Worm (Caenorhabditis elegans) whole organism, L1 larva: ENCODE measurements around the gene F44E5.2.

ENCODE experiments used
- C04F5.9 ChIP-seq: sonication (generic microtip); optimal IDR thresholded peaks from 2 replicates; lab custom pipeline; 2016; ENCODE audit warnings: missing genetic modification characterization, missing compliant biosample characterization
- C16A3.4 ChIP-seq: fragments of 150-350 bp; optimal IDR thresholded peaks from 2 replicates; lab custom pipeline; 2014; ENCODE audit warnings: missing biosample characterization, missing genetic modification characterization
- C34B4.2 ChIP-seq: sonication (generic microtip); optimal IDR thresholded peaks from 2 replicates; lab custom pipeline; 2017; ENCODE audit warnings: mild to moderate bottlenecking, missing genetic modification characterization, missing compliant biosample characterization
- F16B12.6 ChIP-seq: fragments of 150-350 bp; optimal IDR thresholded peaks from 2 replicates; lab custom pipeline; 2014; ENCODE audit warnings: missing biosample characterization, missing genetic modification characterization
- Y116A8C.19 ChIP-seq: sonication (generic microtip); optimal IDR thresholded peaks from 2 replicates; lab custom pipeline; 2016; ENCODE audit warnings: missing compliant biosample characterization, missing genetic modification characterization, borderline replicate concordance
- aly-2 ChIP-seq: fragments of 150-350 bp; optimal IDR thresholded peaks from 2 replicates; lab custom pipeline; 2014; ENCODE audit warnings: missing biosample characterization, missing genetic modification characterization
- ama-1 ChIP-seq: fragments of 150-350 bp; optimal IDR thresholded peaks from 2 replicates; lab custom pipeline; 2014
- blmp-1 ChIP-seq: fragments of 150-350 bp; optimal IDR thresholded peaks from 2 replicates; lab custom pipeline; 2014; ENCODE audit warnings: missing biosample characterization, missing genetic modification characterization
- ceh-63 ChIP-seq: fragments of 200-800 bp; sonication (Bioruptor generic); optimal IDR thresholded peaks from 2 replicates; lab custom pipeline; 2018; ENCODE audit warnings: mild to moderate bottlenecking, missing genetic modification characterization, missing compliant biosample characterization
- ceh-8 ChIP-seq: fragments of 200-800 bp; sonication (Bioruptor generic); optimal IDR thresholded peaks from 2 replicates; lab custom pipeline; 2018; ENCODE audit warnings: mild to moderate bottlenecking, missing genetic modification characterization, moderate library complexity, missing compliant biosample characterization
- ceh-88 ChIP-seq: fragments of 200-800 bp; sonication (Bioruptor generic); IDR thresholded peaks from 2 replicates; pipeline ENCODE4 v1.3.6; 2022; ENCODE audit warnings: missing genetic modification characterization, missing compliant biosample characterization
- dsc-1 ChIP-seq: sonication (generic microtip); optimal IDR thresholded peaks from 2 replicates; lab custom pipeline; 2016; ENCODE audit warnings: mild to moderate bottlenecking, missing genetic modification characterization, missing compliant biosample characterization
- efl-1 ChIP-seq, 4 experiments: fragments of 150-350 bp; optimal IDR thresholded peaks in 3 of 4; peaks in 1 of 4; 1 replicate in 1 of 4; 2 replicates in 3 of 4; lab custom pipeline; 2014; ENCODE audit warnings: missing biosample characterization in 2 of 4, missing genetic modification characterization in 2 of 4, missing genetic modification reagents in 2 of 4
- egl-27 ChIP-seq, 2 experiments: fragments of 150-350 bp in 1 of 2; sonication (generic microtip); optimal IDR thresholded peaks; 3 replicates each; lab custom pipeline; 2017 to 2018; ENCODE audit warnings: missing biosample characterization in 2 of 2, missing genetic modification characterization in 2 of 2, missing genetic modification reagents in 2 of 2
- elt-3 ChIP-seq, 6 experiments: fragments of 150-350 bp in 1 of 6; sonication (generic microtip); optimal IDR thresholded peaks; 2 replicates each; lab custom pipeline; 2017 to 2018; ENCODE audit warnings: missing biosample characterization in 6 of 6, missing genetic modification characterization in 6 of 6, inconsistent platforms in 1 of 6
- ets-5 ChIP-seq: fragments of 200-800 bp; sonication (Bioruptor generic); IDR thresholded peaks from 2 replicates; pipeline ENCODE4 v1.3.6; 2022; ENCODE audit warnings: missing genetic modification characterization, missing compliant biosample characterization
- fos-1 ChIP-seq: fragments of 150-350 bp; optimal IDR thresholded peaks from 2 replicates; lab custom pipeline; 2014; ENCODE audit warnings: missing biosample characterization, missing genetic modification characterization
- hlh-4 ChIP-seq: sonication (generic microtip); optimal IDR thresholded peaks from 2 replicates; lab custom pipeline; 2016; ENCODE audit warnings: mild to moderate bottlenecking, missing genetic modification characterization, missing compliant biosample characterization
- isw-1 ChIP-seq: fragments of 200-800 bp; sonication (Bioruptor generic); IDR thresholded peaks from 2 replicates; pipeline ENCODE4 v1.3.6; 2022; ENCODE audit warnings: missing genetic modification characterization, missing compliant biosample characterization
- jun-1 ChIP-seq: fragments of 150-350 bp; optimal IDR thresholded peaks from 2 replicates; lab custom pipeline; 2014; ENCODE audit warnings: missing biosample characterization, missing genetic modification reagents, missing genetic modification characterization
- lin-14 ChIP-seq: fragments of 200-800 bp; sonication (Bioruptor generic); optimal IDR thresholded peaks from 2 replicates; lab custom pipeline; 2018; ENCODE audit warnings: mild to moderate bottlenecking, missing genetic modification characterization, moderate library complexity, missing compliant biosample characterization
- lin-35 ChIP-seq, 2 experiments: fragments of 150-350 bp; optimal IDR thresholded peaks; 2 replicates each; lab custom pipeline; 2014; ENCODE audit warnings: missing biosample characterization in 2 of 2, missing genetic modification characterization in 2 of 2, missing genetic modification reagents in 2 of 2
- lsy-2 ChIP-seq, 2 experiments: fragments of 150-350 bp; optimal IDR thresholded peaks; 2 replicates each; lab custom pipeline; 2014; ENCODE audit warnings: missing biosample characterization in 2 of 2, missing genetic modification characterization in 2 of 2
- mab-9 ChIP-seq: fragments of 200-800 bp; sonication (Bioruptor generic); IDR thresholded peaks from 2 replicates; pipeline ENCODE4 v1.3.6; 2022; ENCODE audit warnings: missing genetic modification reagents, missing genetic modification characterization, missing compliant biosample characterization
- mef-2 ChIP-seq: fragments of 150-350 bp; optimal IDR thresholded peaks from 2 replicates; lab custom pipeline; 2014; ENCODE audit warnings: missing biosample characterization, missing genetic modification characterization
- mep-1 ChIP-seq: fragments of 150-350 bp; optimal IDR thresholded peaks from 2 replicates; lab custom pipeline; 2014; ENCODE audit warnings: missing biosample characterization, missing genetic modification characterization
- nhr-12 ChIP-seq: sonication (generic microtip); optimal IDR thresholded peaks from 2 replicates; lab custom pipeline; 2017; ENCODE audit warnings: missing biosample characterization, missing genetic modification characterization
- nhr-47 ChIP-seq: sonication (generic microtip); optimal IDR thresholded peaks from 2 replicates; lab custom pipeline; 2016; ENCODE audit warnings: mild to moderate bottlenecking, missing genetic modification characterization, moderate library complexity, missing compliant biosample characterization
- nhr-71 ChIP-seq: sonication (generic microtip); optimal IDR thresholded peaks from 2 replicates; lab custom pipeline; 2016; ENCODE audit warnings: mild to moderate bottlenecking, missing genetic modification characterization, moderate library complexity, missing compliant biosample characterization
- nhr-85 ChIP-seq: sonication (generic microtip); peaks from one replicate; lab custom pipeline; 2016; ENCODE audit warnings: missing genetic modification characterization, inconsistent platforms, missing compliant biosample characterization
- skn-1 ChIP-seq: fragments of 150-350 bp; optimal IDR thresholded peaks from 2 replicates; lab custom pipeline; 2014; ENCODE audit warnings: missing biosample characterization, missing genetic modification characterization
- snu-23 ChIP-seq: sonication (generic microtip); optimal IDR thresholded peaks from 2 replicates; lab custom pipeline; 2016; ENCODE audit warnings: missing genetic modification characterization, missing compliant biosample characterization
- swsn-7 ChIP-seq: sonication (generic microtip); optimal IDR thresholded peaks from 2 replicates; lab custom pipeline; 2016; ENCODE audit warnings: missing genetic modification characterization, missing compliant biosample characterization
- tlp-1 ChIP-seq: fragments of 150-350 bp; optimal IDR thresholded peaks from 2 replicates; lab custom pipeline; 2014; ENCODE audit warnings: missing biosample characterization, missing genetic modification characterization
- unc-62 ChIP-seq: fragments of 150-350 bp; optimal IDR thresholded peaks from 2 replicates; lab custom pipeline; 2014; ENCODE audit warnings: missing biosample characterization, missing genetic modification reagents, missing genetic modification characterization
- unc-86 ChIP-seq: sonication (generic microtip); optimal IDR thresholded peaks from 2 replicates; lab custom pipeline; 2016; ENCODE audit warnings: missing genetic modification characterization, missing compliant biosample characterization
- vab-15 ChIP-seq: sonication (generic microtip); optimal IDR thresholded peaks from 2 replicates; lab custom pipeline; 2017; ENCODE audit warnings: missing genotype, mild to moderate bottlenecking, missing genetic modification characterization, missing compliant biosample characterization
- xbp-1 ChIP-seq: sonication (generic microtip); optimal IDR thresholded peaks from 2 replicates; lab custom pipeline; 2016; ENCODE audit warnings: missing genetic modification characterization, missing compliant biosample characterization
- zag-1 ChIP-seq: fragments of 150-350 bp; optimal IDR thresholded peaks from 2 replicates; lab custom pipeline; 2014; ENCODE audit warnings: missing biosample characterization, missing genetic modification characterization
- zip-4 ChIP-seq: fragments of 200-800 bp; sonication (Bioruptor generic); optimal IDR thresholded peaks from 2 replicates; lab custom pipeline; 2018; ENCODE audit warnings: mild to moderate bottlenecking, missing genetic modification characterization, moderate library complexity, missing compliant biosample characterization

Gene F44E5.2

ce11 chrII:11766472-11766871 is at the start of gene F44E5.2:
F44E5.2 (plus strand) TSS chrII:11766772.
- no peak for TF ChIP-seq snu-23 (GFP tag; lab: Kevin White, UChicago)
- TF ChIP-seq nhr-85 (tag; lab: Kevin White, UChicago): no peak
- no peak for TF ChIP-seq mef-2 (tag; lab: Kevin White, UChicago)
- no peak for TF ChIP-seq ceh-8
- TF ChIP-seq fos-1: no peak
- no peak for TF ChIP-seq isw-1
- TF ChIP-seq unc-86 (tag; lab: Kevin White, UChicago): no peak
- no peak for TF ChIP-seq nhr-12
- TF ChIP-seq F16B12.6 (tag; lab: Kevin White, UChicago): no peak
- no peak for TF ChIP-seq zip-4 (GFP tag; lab: Kevin White, UChicago)
- TF ChIP-seq Y116A8C.19 (tag; lab: Kevin White, UChicago): no peak
- no peak for TF ChIP-seq lin-14 (GFP tag; lab: Kevin White, UChicago)
- no peak for TF ChIP-seq elt-3 (tag; optimal IDR thresholded peaks at IDR 0.05; lab: Kevin White, UChicago)
- TF ChIP-seq C16A3.4 (tag; lab: Kevin White, UChicago): no peak
- TF ChIP-seq, all 84 proteins: peak for 0

DNA sequence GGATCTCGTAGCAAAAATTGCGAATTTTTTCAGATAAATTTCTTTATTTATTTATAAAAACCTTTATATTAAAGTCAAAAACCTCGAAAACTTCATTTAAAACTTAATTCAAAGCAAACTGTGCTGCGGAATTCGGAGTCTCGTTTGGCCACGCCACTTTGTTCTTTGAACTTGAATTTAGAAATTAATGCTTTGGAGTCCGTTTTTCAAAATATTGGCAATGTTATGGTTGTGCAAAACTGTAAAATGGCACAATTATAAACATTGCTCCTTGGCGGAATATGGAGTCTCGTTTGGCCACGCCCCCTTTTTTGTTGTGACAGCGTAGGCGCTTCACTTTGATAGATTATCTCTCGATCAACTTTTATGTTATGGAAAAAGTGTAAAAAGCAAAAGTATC is 47.0 kb upstream of the F44E5.2 start:
- no peak for TF ChIP-seq hlh-4
- TF ChIP-seq blmp-1: peak; percentile 2
- peak; percentile 17 to 21 for TF ChIP-seq lsy-2 (tag; optimal IDR thresholded peaks at IDR 0.05; lab: Kevin White, UChicago)
- no peak for TF ChIP-seq C04F5.9 (tag; lab: Kevin White, UChicago)
- TF ChIP-seq ets-5 (GFP tag; lab: Robert Waterston, UW): no peak
- TF ChIP-seq isw-1: no peak
- no peak for TF ChIP-seq mab-9 (GFP tag; lab: Robert Waterston, UW)
- no peak for TF ChIP-seq ceh-63
- no peak for TF ChIP-seq ama-1 (lab: Kevin White, UChicago)
- TF ChIP-seq swsn-7 (tag; lab: Kevin White, UChicago): no peak
- no peak for TF ChIP-seq egl-27 (tag; optimal IDR thresholded peaks at IDR 0.05; lab: Kevin White, UChicago)
- no peak for TF ChIP-seq aly-2
- TF ChIP-seq vab-15 (tag; lab: Kevin White, UChicago): no peak
- no peak for TF ChIP-seq nhr-85 (tag; lab: Kevin White, UChicago)
- no peak for TF ChIP-seq efl-1 (optimal IDR thresholded peaks at IDR 0.05; lab: Kevin White, UChicago)
- TF ChIP-seq efl-1 (GFP tag; optimal IDR thresholded peaks at IDR 0.05 in 1 of 2; lab: Kevin White, UChicago): no peak
- TF ChIP-seq nhr-71 (tag; lab: Kevin White, UChicago): peak; percentile 30
- TF ChIP-seq snu-23 (GFP tag; lab: Kevin White, UChicago): peak; percentile 15
- no peak for TF ChIP-seq dsc-1 (tag; lab: Kevin White, UChicago)
- no peak for TF ChIP-seq C34B4.2
- no peak for TF ChIP-seq zag-1 (tag; lab: Kevin White, UChicago)
- TF ChIP-seq skn-1 (tag; lab: Kevin White, UChicago): no peak
- no peak for TF ChIP-seq jun-1 (tag; lab: Kevin White, UChicago)
- TF ChIP-seq ceh-88 (GFP tag; lab: Robert Waterston, UW): no peak
- TF ChIP-seq unc-62: no peak
- TF ChIP-seq mep-1 (tag; lab: Kevin White, UChicago): no peak
- TF ChIP-seq, all 84 proteins: peak for 4

DNA sequence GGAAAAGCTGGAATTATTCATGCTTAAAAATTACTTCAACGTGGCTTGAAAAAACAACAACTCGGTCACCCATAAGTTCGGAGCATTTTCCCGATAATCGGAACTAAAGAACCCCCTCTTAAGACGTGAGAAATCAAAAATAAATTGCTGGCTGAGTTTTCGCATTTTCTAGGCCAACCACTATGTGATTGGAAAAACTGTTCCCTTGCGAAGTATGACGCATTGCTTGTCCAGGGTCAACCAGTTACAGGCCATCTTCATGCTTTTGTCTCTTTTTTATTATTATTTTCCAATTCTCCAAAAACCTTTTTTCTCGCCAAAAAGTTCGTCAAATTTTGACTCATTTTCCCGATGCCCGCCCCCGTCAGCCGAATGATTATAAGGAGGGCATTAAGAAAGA is 46.5 kb upstream of the F44E5.2 start, which contains the start of gene F13D12.3:
Gene F13D12.3, plus strand, starts transcription at position 301 of the 400 bp plus-strand sequence.
- TF ChIP-seq lin-35 (GFP tag; optimal IDR thresholded peaks at IDR 0.05; lab: Kevin White, UChicago) (no peak), mep-1 (tag; lab: Kevin White, UChicago) (no peak)

DNA sequence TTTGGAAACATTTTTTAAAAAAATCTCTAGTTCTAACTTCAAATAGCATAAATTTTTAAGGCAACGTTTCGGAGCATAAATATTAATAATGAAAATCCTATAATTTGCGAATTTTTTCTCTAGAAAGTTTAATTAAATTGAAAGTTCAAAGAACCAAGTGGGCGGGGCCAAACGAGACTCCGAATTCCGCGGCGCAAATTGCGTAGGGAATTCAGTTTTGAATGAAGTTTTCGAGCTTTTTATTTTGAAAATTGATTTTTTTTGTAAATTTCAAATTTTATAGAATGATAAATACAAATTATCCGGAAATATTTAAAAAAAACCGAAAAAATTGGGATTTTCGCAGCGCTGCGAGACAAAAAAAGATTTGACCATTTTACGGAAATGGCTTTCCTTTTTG is 45.8 kb upstream of the F44E5.2 start:
- TF ChIP-seq nhr-47 (no peak), nhr-85 (tag; lab: Kevin White, UChicago) (no peak), xbp-1 (tag; lab: Kevin White, UChicago) (no peak), tlp-1 (tag; lab: Kevin White, UChicago) (no peak)
